Fruit fly (Drosophila melanogaster): Measurements from ENCODE around the gene Eig71Ek.

DNA sequence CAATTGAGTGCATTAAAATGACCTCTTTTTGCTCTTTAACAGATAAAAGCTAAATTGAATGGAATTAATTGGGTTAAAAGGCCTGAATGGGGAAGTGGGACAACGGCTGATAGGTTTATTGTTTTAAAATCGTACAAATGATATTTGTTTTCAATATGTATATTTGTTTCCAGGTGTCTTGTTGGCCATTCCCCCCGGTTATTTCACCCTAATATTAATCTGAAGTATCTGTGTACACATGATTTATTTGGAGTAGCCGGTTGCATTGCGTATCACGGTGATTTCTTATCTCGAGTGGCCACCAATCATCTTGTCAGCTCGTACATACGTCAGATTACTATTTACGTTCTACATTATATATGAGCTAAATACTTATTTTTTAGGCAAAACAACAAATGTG, 24.7 kb upstream of the Eig71Ek start:
- no peak for TF ChIP-seq CTCF (optimal IDR thresholded peaks at IDR 0.05)
- TF ChIP-seq CG8478 (optimal IDR thresholded peaks at IDR 0.05) = no peak
